Worm (Caenorhabditis elegans) whole organism, late embryonic: ENCODE data around the gene Y75B8A.34.

Source experiments
- F13H6.1 ChIP-seq: sonication (generic microtip); optimal IDR thresholded peaks from 2 replicates; lab custom pipeline; 2016; ENCODE audit warnings: missing genetic modification characterization, missing compliant biosample characterization
- T23F11.4 ChIP-seq: fragments of 200-800 bp; sonication (Bioruptor generic); optimal IDR thresholded peaks from 2 replicates; lab custom pipeline; 2018; ENCODE audit warnings: mild to moderate bottlenecking, missing genetic modification characterization, missing compliant biosample characterization
- ama-1 ChIP-seq: fragments of 150-350 bp; optimal IDR thresholded peaks from 2 replicates; lab custom pipeline; 2014
- ceh-18 ChIP-seq: sonication (generic microtip); optimal IDR thresholded peaks from 2 replicates; lab custom pipeline; 2016; ENCODE audit warnings: missing genetic modification characterization, missing compliant biosample characterization
- ceh-24 ChIP-seq: sonication (generic microtip); optimal IDR thresholded peaks from 2 replicates; lab custom pipeline; 2016; ENCODE audit warnings: mild to moderate bottlenecking, missing genetic modification characterization, missing compliant biosample characterization
- ceh-45 ChIP-seq: fragments of 200-800 bp; sonication (Bioruptor generic); IDR thresholded peaks from 2 replicates; pipeline ENCODE4 v1.3.6; 2022; ENCODE audit warnings: missing genetic modification reagents, missing genetic modification characterization, missing compliant biosample characterization
- dmd-4 ChIP-seq: sonication (generic microtip); optimal IDR thresholded peaks from 2 replicates; lab custom pipeline; 2016; ENCODE audit warnings: borderline replicate concordance, missing genetic modification characterization, missing compliant biosample characterization
- elt-4 ChIP-seq: sonication (generic microtip); optimal IDR thresholded peaks from 2 replicates; lab custom pipeline; 2016; ENCODE audit warnings: missing genetic modification characterization, missing compliant biosample characterization
- hlh-13 ChIP-seq: fragments of 200-800 bp; sonication (Bioruptor generic); optimal IDR thresholded peaks from 2 replicates; lab custom pipeline; 2018; ENCODE audit warnings: mild to moderate bottlenecking, missing genetic modification characterization, missing compliant biosample characterization
- nhr-11 ChIP-seq: fragments of 150-350 bp; optimal IDR thresholded peaks from 2 replicates; lab custom pipeline; 2014; ENCODE audit warnings: missing biosample characterization, missing genetic modification characterization
- pha-4 ChIP-seq: fragments of 150-350 bp; optimal IDR thresholded peaks from 2 replicates; lab custom pipeline; 2018; ENCODE audit warnings: missing biosample characterization, missing genetic modification reagents, missing genetic modification characterization
- sox-4 ChIP-seq: sonication (generic microtip); optimal IDR thresholded peaks from 2 replicates; lab custom pipeline; 2017; ENCODE audit warnings: mild to moderate bottlenecking, missing genetic modification characterization, inconsistent platforms, missing compliant biosample characterization
- tbx-7 ChIP-seq: sonication (generic microtip); optimal IDR thresholded peaks from 2 replicates; lab custom pipeline; 2016; ENCODE audit warnings: missing genotype, missing genetic modification characterization, missing compliant biosample characterization

ce11 chrIII:12327528-12327997 lies 31.8 kb upstream of the Y75B8A.34 start, which contains the start of the genes zip-12 and Y75B8A.63:
- TF ChIP-seq pha-4 = no peak
- no peak for TF ChIP-seq tbx-7 (tag; lab: Kevin White, UChicago)
- no peak for TF ChIP-seq elt-4
- no peak for TF ChIP-seq dmd-4 (tag; lab: Kevin White, UChicago)
- no peak for TF ChIP-seq nhr-11 (tag; lab: Kevin White, UChicago)
- TF ChIP-seq ama-1 (lab: Kevin White, UChicago) = no peak
- no peak for TF ChIP-seq F13H6.1 (tag; lab: Kevin White, UChicago)
- no peak for TF ChIP-seq ceh-18 (tag; lab: Kevin White, UChicago)
- no peak for TF ChIP-seq sox-4 (tag; lab: Kevin White, UChicago)
- TF ChIP-seq hlh-13 (GFP tag; lab: Kevin White, UChicago) = no peak
- no peak for TF ChIP-seq ceh-24
- no peak for TF ChIP-seq T23F11.4 (GFP tag; lab: Kevin White, UChicago)
- TF ChIP-seq ceh-45 (GFP tag; lab: Robert Waterston, UW) = no peak
